Fruit fly (Drosophila melanogaster) whole organism, embryonic: Measurements from ENCODE around the gene CG7794.

Experiments
- Aef1 ChIP-seq: fragments of 200-800 bp; sonication (Bioruptor generic); IDR thresholded peaks from 3 replicates; pipeline ENCODE4 v1.3.6; 2022; ENCODE audit warnings: missing biosample characterization, missing genetic modification characterization
- Asciz ChIP-seq: fragments of 200-800 bp; sonication (Bioruptor generic); optimal IDR thresholded peaks from 2 replicates; lab custom pipeline; 2017; ENCODE audit warnings: missing biosample characterization, mild to moderate bottlenecking, missing genetic modification characterization, missing genetic modification reagents
- Awh ChIP-seq: fragments of 200-800 bp; sonication (Bioruptor generic); IDR thresholded peaks from 2 replicates; pipeline ENCODE4, ENCODE4 v1.3.6; 2022; ENCODE audit warnings: missing biosample characterization, missing genetic modification characterization
- Bdp1 ChIP-seq: fragments of 200-800 bp; sonication (Bioruptor generic); optimal IDR thresholded peaks from 3 replicates; lab custom pipeline; 2016; ENCODE audit warnings: missing biosample characterization, missing genetic modification characterization
- Bgb ChIP-seq: fragments of 200-800 bp; sonication (Bioruptor generic); IDR thresholded peaks from 2 replicates; pipeline ENCODE4 v1.3.6; 2022; ENCODE audit warnings: missing biosample characterization, missing genetic modification characterization; ENCODE audit not compliant: partially characterized antibody
- CG10979 ChIP-seq: fragments of 200-800 bp; sonication (Bioruptor generic); optimal IDR thresholded peaks from 2 replicates; lab custom pipeline; 2018; ENCODE audit warnings: missing biosample characterization, mild to moderate bottlenecking, missing genetic modification characterization, moderate library complexity
- CG12071 ChIP-seq: fragments of 200-800 bp; sonication (Bioruptor generic); optimal IDR thresholded peaks from 3 replicates; lab custom pipeline; 2018; ENCODE audit warnings: missing biosample characterization, mild to moderate bottlenecking, missing genetic modification characterization
- CG1529 ChIP-seq: fragments of 200-800 bp; sonication (Bioruptor generic); optimal IDR thresholded peaks from 3 replicates; lab custom pipeline; 2018; ENCODE audit warnings: missing biosample characterization, missing genetic modification characterization
- CG16815 ChIP-seq: fragments of 200-800 bp; sonication (Bioruptor generic); optimal IDR thresholded peaks from 3 replicates; lab custom pipeline; 2017; ENCODE audit warnings: missing biosample characterization, mild to moderate bottlenecking, missing genetic modification characterization
- CG17361 ChIP-seq: fragments of 200-800 bp; sonication (Bioruptor generic); IDR thresholded peaks from 3 replicates; pipeline ENCODE4 v1.3.6; 2022; ENCODE audit warnings: missing biosample characterization, missing genetic modification characterization
- CG17385 ChIP-seq: fragments of 200-800 bp; sonication (Bioruptor generic); optimal IDR thresholded peaks from 3 replicates; lab custom pipeline; 2018; ENCODE audit warnings: missing biosample characterization, mild to moderate bottlenecking, missing genetic modification characterization
- CG18764 ChIP-seq: fragments of 200-800 bp; sonication (Bioruptor generic); optimal IDR thresholded peaks from 3 replicates; lab custom pipeline; 2016; ENCODE audit warnings: missing biosample characterization, missing genetic modification characterization
- CG31224 ChIP-seq: fragments of 200-800 bp; sonication (Bioruptor generic); IDR thresholded peaks from 2 replicates; pipeline ENCODE4 v1.3.6; 2022; ENCODE audit warnings: missing biosample characterization, missing genetic modification characterization
- CG4360 ChIP-seq: fragments of 200-800 bp; sonication (Bioruptor generic); IDR thresholded peaks from 2 replicates; pipeline ENCODE4 v1.3.6; 2022; ENCODE audit warnings: missing biosample characterization, missing genetic modification characterization
- CG4617 ChIP-seq: fragments of 200-800 bp; sonication (Bioruptor generic); optimal IDR thresholded peaks from 3 replicates; lab custom pipeline; 2016; ENCODE audit warnings: missing biosample characterization, missing genetic modification characterization, borderline replicate concordance
- CG6854 ChIP-seq: fragments of 200-800 bp; sonication (Bioruptor generic); optimal IDR thresholded peaks from 3 replicates; lab custom pipeline; 2017; ENCODE audit warnings: missing biosample characterization, mild to moderate bottlenecking, missing genetic modification characterization
- CG7556 ChIP-seq: fragments of 200-800 bp; sonication (Bioruptor generic); optimal IDR thresholded peaks from 2 replicates; lab custom pipeline; 2017; ENCODE audit warnings: missing biosample characterization, mild to moderate bottlenecking, missing genetic modification characterization
- CG9609 ChIP-seq: fragments of 200-800 bp; sonication (Bioruptor generic); optimal IDR thresholded peaks from 3 replicates; lab custom pipeline; 2016; ENCODE audit warnings: missing biosample characterization, missing genetic modification characterization
- CG9932 ChIP-seq: fragments of 200-800 bp; sonication (Bioruptor generic); IDR thresholded peaks from 2 replicates; pipeline ENCODE4 v1.3.6; 2022; ENCODE audit warnings: missing biosample characterization, missing genetic modification characterization
- Drgx ChIP-seq: fragments of 200-800 bp; sonication (Bioruptor generic); IDR thresholded peaks from 2 replicates; pipeline ENCODE4 v1.3.6; 2022; ENCODE audit warnings: missing biosample characterization, missing genetic modification characterization
- Ets65A ChIP-seq: fragments of 200-800 bp; sonication (Bioruptor generic); peaks from one replicate; lab custom pipeline; 2016; ENCODE audit warnings: missing biosample characterization, missing genetic modification characterization
- HmgD ChIP-seq: fragments of 200-800 bp; sonication (Bioruptor generic); optimal IDR thresholded peaks from 3 replicates; lab custom pipeline; 2016; ENCODE audit warnings: missing biosample characterization, missing genetic modification characterization
- MESR4 ChIP-seq: fragments of 200-800 bp; sonication (Bioruptor generic); optimal IDR thresholded peaks from 2 replicates; lab custom pipeline; 2018; ENCODE audit warnings: missing biosample characterization, mild to moderate bottlenecking, missing genetic modification characterization, moderate library complexity
- Myb ChIP-seq: fragments of 200-800 bp; sonication (Bioruptor generic); optimal IDR thresholded peaks from 2 replicates; lab custom pipeline; 2016; ENCODE audit warnings: missing biosample characterization, missing genetic modification characterization
- Optix ChIP-seq: fragments of 200-800 bp; sonication (Bioruptor generic); IDR thresholded peaks from 3 replicates; pipeline ENCODE4 v1.3.6; 2022; ENCODE audit warnings: missing biosample characterization, missing genetic modification characterization
- Poxn ChIP-seq: fragments of 200-800 bp; sonication (Bioruptor generic); IDR thresholded peaks from 2 replicates; pipeline ENCODE4 v1.3.6; 2022; ENCODE audit warnings: missing biosample characterization, missing genetic modification characterization
- Ptx1 ChIP-seq: fragments of 200-800 bp; sonication (Bioruptor generic); IDR thresholded peaks from 2 replicates; pipeline ENCODE4 v1.3.6; 2022; ENCODE audit warnings: missing biosample characterization, missing genetic modification characterization
- Taf1 ChIP-seq: fragments of 200-800 bp; sonication (Bioruptor generic); IDR thresholded peaks from 2 replicates; pipeline ENCODE4 v1.3.6; 2022; ENCODE audit warnings: missing biosample characterization, missing genetic modification characterization
- Usf ChIP-seq: fragments of 200-800 bp; sonication (Bioruptor generic); optimal IDR thresholded peaks from 2 replicates; lab custom pipeline; 2017; ENCODE audit warnings: missing genotype, missing biosample characterization, missing genetic modification characterization
- btn ChIP-seq: fragments of 200-800 bp; sonication (Bioruptor generic); optimal IDR thresholded peaks from 2 replicates; lab custom pipeline; 2016; ENCODE audit warnings: missing biosample characterization, missing genetic modification characterization
- chinmo ChIP-seq: fragments of 200-800 bp; sonication (Bioruptor generic); IDR thresholded peaks from 4 replicates; pipeline ENCODE4 v1.3.6; 2022; ENCODE audit warnings: missing biosample characterization, missing genetic modification characterization; ENCODE audit not compliant: partially characterized antibody
- ci ChIP-seq: fragments of 200-800 bp; sonication (Bioruptor generic); IDR thresholded peaks from 3 replicates; pipeline ENCODE4 v1.3.6; 2022; ENCODE audit warnings: missing biosample characterization, missing genetic modification characterization
- dati ChIP-seq: fragments of 200-800 bp; sonication (Bioruptor generic); IDR thresholded peaks from 2 replicates; pipeline ENCODE4 v1.3.6; 2022; ENCODE audit warnings: missing biosample characterization, missing genetic modification characterization
- gcm ChIP-seq: fragments of 200-800 bp; sonication (Bioruptor generic); optimal IDR thresholded peaks from 2 replicates; lab custom pipeline; 2019; ENCODE audit warnings: missing biosample characterization, mild to moderate bottlenecking, missing genetic modification characterization, moderate library complexity
- gcm2 ChIP-seq: fragments of 200-800 bp; sonication (Bioruptor generic); optimal IDR thresholded peaks from 2 replicates; lab custom pipeline; 2016; ENCODE audit warnings: missing biosample characterization, missing genetic modification characterization
- hb ChIP-seq: fragments of 200-800 bp; sonication (Bioruptor generic); IDR thresholded peaks from 3 replicates; pipeline ENCODE4 v1.3.6; 2022; ENCODE audit warnings: missing biosample characterization, missing genetic modification characterization; ENCODE audit not compliant: partially characterized antibody
- hth ChIP-seq: fragments of >200 bp; optimal IDR thresholded peaks from 2 replicates; lab custom pipeline; 2017; ENCODE audit warnings: inconsistent platforms
- ind ChIP-seq: fragments of 200-800 bp; sonication (Bioruptor generic); optimal IDR thresholded peaks from 3 replicates; lab custom pipeline; 2016; ENCODE audit warnings: missing biosample characterization, missing genetic modification characterization
- lbe ChIP-seq: fragments of 200-800 bp; sonication (Bioruptor generic); optimal IDR thresholded peaks from 2 replicates; lab custom pipeline; 2016; ENCODE audit warnings: missing biosample characterization, mild to moderate bottlenecking, missing genetic modification characterization
- lilli ChIP-seq: fragments of 200-800 bp; sonication (Bioruptor generic); optimal IDR thresholded peaks from 3 replicates; lab custom pipeline; 2016; ENCODE audit warnings: missing biosample characterization, missing genetic modification characterization
- oc ChIP-seq: fragments of 200-800 bp; sonication (Bioruptor generic); optimal IDR thresholded peaks from 2 replicates; lab custom pipeline; 2018; ENCODE audit warnings: missing biosample characterization, mild to moderate bottlenecking, missing genetic modification characterization, moderate library complexity
- onecut ChIP-seq: fragments of 200-800 bp; sonication (Bioruptor generic); IDR thresholded peaks from 2 replicates; pipeline ENCODE4 v1.3.6; 2022; ENCODE audit warnings: missing biosample characterization, missing genetic modification characterization
- salm ChIP-seq: fragments of 200-800 bp; sonication (Bioruptor generic); optimal IDR thresholded peaks from 2 replicates; lab custom pipeline; 2018; ENCODE audit warnings: missing biosample characterization, mild to moderate bottlenecking, missing genetic modification characterization
- scrt ChIP-seq: fragments of 200-800 bp; sonication (Bioruptor generic); optimal IDR thresholded peaks from 2 replicates; lab custom pipeline; 2018; ENCODE audit warnings: missing biosample characterization, mild to moderate bottlenecking, missing genetic modification characterization, moderate library complexity
- sens ChIP-seq: fragments of 200-800 bp; sonication (Bioruptor generic); peaks from one replicate; lab custom pipeline; 2016; ENCODE audit warnings: missing biosample characterization, missing genetic modification characterization
- sr ChIP-seq: fragments of 200-800 bp; sonication (Bioruptor generic); IDR thresholded peaks from 3 replicates; pipeline ENCODE4 v1.3.6; 2022; ENCODE audit warnings: missing biosample characterization, missing genetic modification characterization
- tap ChIP-seq: fragments of 200-800 bp; optimal IDR thresholded peaks from 3 replicates; lab custom pipeline; 2019; ENCODE audit warnings: missing biosample characterization, mild to moderate bottlenecking, missing genetic modification characterization, moderate library complexity
- tgo ChIP-seq: fragments of 200-800 bp; sonication (Bioruptor generic); IDR thresholded peaks from 3 replicates; pipeline ENCODE4 v1.3.6; 2022; ENCODE audit warnings: missing biosample characterization, missing genetic modification characterization
- tx ChIP-seq: fragments of 200-800 bp; sonication (Bioruptor generic); optimal IDR thresholded peaks from 2 replicates; lab custom pipeline; 2016; ENCODE audit warnings: missing biosample characterization, missing genetic modification characterization

The CG7794 gene

dm6 chr3R:18043579-18043978, 20.1 kb downstream of the CG7794 start:
- 0 out of 2 replicates have a peak, but pooled peaks have one; percentile 10 for TF ChIP-seq Awh (GFP tag; lab: Robert Waterston, UW)
- TF ChIP-seq Drgx (GFP tag; lab: Robert Waterston, UW) = no peak
- no peak for TF ChIP-seq Aef1
- TF ChIP-seq HmgD (GFP tag; lab: Kevin White, UChicago) = no peak
- peak; percentile 92 for TF ChIP-seq sr (GFP tag; lab: Robert Waterston, UW)
- TF ChIP-seq hb = 0 out of 3 replicates have a peak, but pooled peaks have one; percentile 24
- TF ChIP-seq gcm (GFP tag; lab: Kevin White, UChicago) = peak; percentile 9
- TF ChIP-seq, all 482 proteins: peak for 4

DNA sequence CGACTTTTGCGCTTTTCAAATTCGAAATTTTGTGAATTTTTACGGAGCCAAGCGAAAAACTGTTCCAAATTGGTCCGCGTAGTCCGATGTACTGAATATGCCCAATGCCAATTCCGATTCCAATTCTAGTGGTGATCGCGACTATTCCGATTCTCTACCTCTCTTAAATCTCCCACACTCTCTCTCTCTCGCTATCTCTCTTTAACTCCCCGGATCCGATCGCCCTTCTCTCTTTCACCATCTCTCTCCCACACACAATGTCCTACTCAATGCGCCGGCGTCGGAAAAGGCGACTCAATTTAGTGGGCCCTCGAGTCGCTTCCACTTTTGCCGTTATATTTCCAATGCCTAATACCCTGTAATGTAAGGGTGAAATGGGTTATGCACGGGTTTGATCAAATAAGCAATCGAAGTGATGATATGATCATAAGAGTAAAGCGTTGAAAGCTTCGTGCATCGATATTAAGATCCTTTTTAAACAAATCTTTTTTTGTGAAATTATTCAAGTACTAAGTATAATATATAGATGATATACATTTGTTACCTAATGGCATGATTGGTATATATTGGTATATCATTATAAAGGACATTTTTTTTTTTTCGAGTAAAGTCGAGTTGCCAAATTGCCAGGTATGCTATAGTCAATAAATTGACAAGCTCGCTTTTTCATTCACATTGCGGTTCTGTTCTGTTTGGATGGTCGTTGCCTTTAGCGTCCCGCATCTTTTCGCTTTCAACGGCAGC, 25.9 kb downstream of the CG7794 start:
- no peak for TF ChIP-seq Taf1 (GFP tag; lab: Robert Waterston, UW)
- TF ChIP-seq sens (GFP tag; lab: Kevin White, UChicago) = peak; percentile 96
- TF ChIP-seq CG16815 (GFP tag; lab: Kevin White, UChicago) = peak; percentile 79
- no peak for TF ChIP-seq MESR4
- TF ChIP-seq CG4360 (GFP tag; lab: Robert Waterston, UW) = no peak
- TF ChIP-seq lbe (GFP tag; lab: Kevin White, UChicago) = no peak
- TF ChIP-seq CG9932 = peak; percentile 47
- no peak for TF ChIP-seq hth (lab: Kevin White, UChicago)
- no peak; the same call in 1 of the 2 replicates for TF ChIP-seq CG31224
- no peak for TF ChIP-seq Optix (GFP tag; lab: Robert Waterston, UW)
- TF ChIP-seq Asciz (GFP tag; lab: Kevin White, UChicago) = peak; percentile 65
- TF ChIP-seq tx (GFP tag; lab: Kevin White, UChicago) = no peak
- TF ChIP-seq CG4617 (GFP tag; lab: Kevin White, UChicago) = peak; percentile 34
- TF ChIP-seq CG7556 (GFP tag; lab: Kevin White, UChicago) = peak; percentile 84
- TF ChIP-seq ci (GFP tag; lab: Robert Waterston, UW) = peak; percentile 12; the same call in 1 of the 3 replicates
- no peak for TF ChIP-seq btn
- no peak for TF ChIP-seq onecut (GFP tag; lab: Robert Waterston, UW)
- no peak for TF ChIP-seq hb
- TF ChIP-seq gcm2 = peak; percentile 9
- no peak for TF ChIP-seq Poxn
- TF ChIP-seq CG9609 (GFP tag; lab: Kevin White, UChicago) = no peak
- peak; percentile 83 for TF ChIP-seq CG10979 (tag; lab: Kevin White, UChicago)
- TF ChIP-seq CG1529 (GFP tag; lab: Kevin White, UChicago) = peak; percentile 67
- TF ChIP-seq CG6854 (GFP tag; lab: Kevin White, UChicago) = no peak
- TF ChIP-seq CG17361 (GFP tag; lab: Robert Waterston, UW) = peak; percentile 93
- TF ChIP-seq tap = peak; percentile 56
- TF ChIP-seq oc = peak; percentile 34
- peak; percentile 40; the same call in 2 of the 3 replicates for TF ChIP-seq tgo (GFP tag; lab: Robert Waterston, UW)
- TF ChIP-seq Ets65A (GFP tag; lab: Kevin White, UChicago) = peak; percentile 95
- TF ChIP-seq ind (GFP tag; lab: Kevin White, UChicago) = peak; percentile 64
- peak; percentile 58 for TF ChIP-seq lilli (GFP tag; lab: Kevin White, UChicago)
- TF ChIP-seq Bgb (GFP tag; lab: Robert Waterston, UW) = no peak
- no peak for TF ChIP-seq chinmo (GFP tag; lab: Robert Waterston, UW)
- peak; percentile 65 for TF ChIP-seq Usf (GFP tag; lab: Kevin White, UChicago)
- no peak for TF ChIP-seq salm
- TF ChIP-seq Ptx1 (GFP tag; lab: Robert Waterston, UW) = peak; percentile 63
- no peak for TF ChIP-seq Bdp1 (GFP tag; lab: Kevin White, UChicago)
- TF ChIP-seq Myb (GFP tag; lab: Kevin White, UChicago) = peak; percentile 9
- TF ChIP-seq scrt (GFP tag; lab: Kevin White, UChicago) = peak; percentile 18
- TF ChIP-seq CG18764 (GFP tag; lab: Kevin White, UChicago) = peak; percentile 38
- TF ChIP-seq CG12071 = no peak
- 0 out of 2 replicates have a peak, but pooled peaks have one; percentile 8 for TF ChIP-seq dati
- TF ChIP-seq CG17385 = peak; percentile 63
